Worm (Caenorhabditis elegans) whole organism, mixed stage, embryonic: ENCODE results near the gene txdc-17.

Experiments used
- elt-1 ChIP-seq: sonication (generic microtip); optimal IDR thresholded peaks from 2 replicates; lab custom pipeline; 2017; ENCODE audit warnings: missing genetic modification characterization, mild to moderate bottlenecking, missing compliant biosample characterization, antibody characterized with exemption, moderate library complexity, borderline replicate concordance; ENCODE audit not compliant: insufficient read depth
- mep-1 ChIP-seq: fragments of 150-350 bp; optimal IDR thresholded peaks from 2 replicates; lab custom pipeline; 2017; ENCODE audit warnings: missing biosample characterization, missing genetic modification reagents, missing genetic modification characterization, inconsistent platforms
- pha-4 ChIP-seq: fragments of 150-350 bp; optimal IDR thresholded peaks from 2 replicates; lab custom pipeline; 2018; ENCODE audit warnings: missing biosample characterization, missing genetic modification reagents, missing genetic modification characterization
- unc-39 ChIP-seq: fragments of 150-350 bp; optimal IDR thresholded peaks from 2 replicates; lab custom pipeline; 2014; ENCODE audit warnings: missing biosample characterization, missing genetic modification characterization

ce11 chrIII:2873116-2873644, 38.7 kb downstream of the txdc-17 start:
- TF ChIP-seq unc-39 (tag; lab: Kevin White, UChicago) (no peak), elt-1 (tag; lab: Kevin White, UChicago) (no peak), pha-4 (tag; lab: Kevin White, UChicago) (no peak), mep-1 (tag; lab: Kevin White, UChicago) (no peak)
